Worm (Caenorhabditis elegans) whole organism, young adult: ENCODE measurements around the gene ZK177.1.

Source experiments
- Y53F4B.3 ChIP-seq: fragments of 200-800 bp; sonication (Bioruptor generic); IDR thresholded peaks from 2 replicates; pipeline ENCODE4 v1.3.6; 2022; ENCODE audit warnings: missing genetic modification reagents, missing genetic modification characterization, missing compliant biosample characterization
- Y95B8A.8 ChIP-seq: fragments of 200-800 bp; sonication (Bioruptor generic); IDR thresholded peaks from 2 replicates; pipeline ENCODE4 v1.3.6; 2022; ENCODE audit warnings: missing genetic modification reagents, missing genetic modification characterization, missing compliant biosample characterization
- ama-1 ChIP-seq, 3 experiments: fragments of 150-350 bp in 1 of 3; sonication (generic microtip) in 2 of 3; optimal IDR thresholded peaks; 2 replicates each; lab custom pipeline; 2014 to 2018; ENCODE audit warnings: missing biosample characterization in 2 of 3, missing genetic modification characterization in 2 of 3, missing genetic modification reagents in 2 of 3
- dpff-1 ChIP-seq: sonication (generic microtip); optimal IDR thresholded peaks from 2 replicates; lab custom pipeline; 2017; ENCODE audit warnings: mild to moderate bottlenecking, missing genetic modification characterization, missing compliant biosample characterization
- ets-4 ChIP-seq: fragments of 200-800 bp; sonication (Bioruptor generic); optimal IDR thresholded peaks from 2 replicates; lab custom pipeline; 2018; ENCODE audit warnings: mild to moderate bottlenecking, missing genetic modification characterization, missing compliant biosample characterization
- lin-26 ChIP-seq: fragments of 200-800 bp; sonication (Bioruptor generic); IDR thresholded peaks from 2 replicates; pipeline ENCODE4 v1.3.6; 2022; ENCODE audit warnings: missing genetic modification reagents, missing genetic modification characterization, missing compliant biosample characterization
- lir-1 ChIP-seq: fragments of 200-800 bp; sonication (Bioruptor generic); conservative IDR thresholded peaks from 2 replicates; pipeline ENCODE4 v1.3.6; 2022; ENCODE audit warnings: missing genetic modification reagents, missing genetic modification characterization, missing compliant biosample characterization
- nfya-2 ChIP-seq: fragments of 200-800 bp; sonication (Bioruptor generic); IDR thresholded peaks from 2 replicates; pipeline ENCODE4 v1.3.6; 2022; ENCODE audit warnings: missing genetic modification reagents, missing genetic modification characterization, missing compliant biosample characterization
- nhr-120 ChIP-seq: fragments of 200-800 bp; sonication (Bioruptor generic); IDR thresholded peaks from 2 replicates; pipeline ENCODE4 v1.3.6; 2022; ENCODE audit warnings: missing genetic modification characterization, missing compliant biosample characterization
- repo-1 ChIP-seq: sonication (generic microtip); optimal IDR thresholded peaks from 2 replicates; lab custom pipeline; 2017; ENCODE audit warnings: mild to moderate bottlenecking, missing genetic modification characterization, missing compliant biosample characterization
- tlf-1 ChIP-seq: fragments of 200-800 bp; sonication (Bioruptor generic); optimal IDR thresholded peaks from 2 replicates; lab custom pipeline; 2018; ENCODE audit warnings: mild to moderate bottlenecking, missing genetic modification characterization, missing compliant biosample characterization
- ztf-18 ChIP-seq: sonication (generic microtip); optimal IDR thresholded peaks from 2 replicates; lab custom pipeline; 2016; ENCODE audit warnings: missing genotype, mild to moderate bottlenecking, missing genetic modification characterization, missing compliant biosample characterization

DNA sequence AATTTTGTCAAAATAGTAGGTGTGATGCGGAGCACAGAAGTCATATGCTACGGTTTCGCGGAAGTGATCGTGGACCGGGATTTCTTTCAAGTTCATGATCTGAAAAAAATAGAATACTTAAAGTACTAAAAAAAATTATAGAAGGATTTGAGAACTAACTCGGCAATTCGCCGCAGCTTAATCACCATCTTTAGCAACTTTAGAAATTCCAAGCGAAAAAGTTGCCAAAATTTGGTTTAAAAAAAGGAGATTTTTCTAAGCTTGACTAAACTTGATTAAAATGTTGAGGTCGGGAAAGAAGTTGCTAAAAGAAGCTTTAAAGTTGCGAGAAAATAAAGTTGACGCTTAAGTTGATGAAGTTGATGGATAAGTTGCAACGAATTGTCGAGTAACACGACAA is 10.3 kb upstream of the ZK177.1 start, which contains the start of gene ZK177.9:
- no peak for TF ChIP-seq nhr-120
- TF ChIP-seq Y95B8A.8 (GFP tag; lab: Robert Waterston, UW) = no peak
- no peak for TF ChIP-seq ztf-18 (tag; lab: Kevin White, UChicago)
- TF ChIP-seq Y53F4B.3 (GFP tag; lab: Robert Waterston, UW) = no peak
- no peak for TF ChIP-seq ets-4
- no peak for TF ChIP-seq ama-1 (optimal IDR thresholded peaks at IDR 0.05; lab: Kevin White, UChicago)
- no peak for TF ChIP-seq ama-1 (GFP tag; optimal IDR thresholded peaks at IDR 0.05; lab: Kevin White, UChicago)
- TF ChIP-seq nfya-2 = no peak
- TF ChIP-seq repo-1 (tag; lab: Kevin White, UChicago) = no peak
- no peak for TF ChIP-seq lin-26 (GFP tag; lab: Robert Waterston, UW)
- no peak for TF ChIP-seq lir-1 (GFP tag; lab: Robert Waterston, UW)
- no peak for TF ChIP-seq dpff-1 (tag; lab: Kevin White, UChicago)
- TF ChIP-seq tlf-1 (GFP tag; lab: Kevin White, UChicago) = no peak
